Worm (Caenorhabditis elegans): ENCODE measurements around the gene T25E12.6.
A peak's percentile ranks its signal among the peaks of the same experiment; 100 is the strongest.

Gene T25E12.6

DNA sequence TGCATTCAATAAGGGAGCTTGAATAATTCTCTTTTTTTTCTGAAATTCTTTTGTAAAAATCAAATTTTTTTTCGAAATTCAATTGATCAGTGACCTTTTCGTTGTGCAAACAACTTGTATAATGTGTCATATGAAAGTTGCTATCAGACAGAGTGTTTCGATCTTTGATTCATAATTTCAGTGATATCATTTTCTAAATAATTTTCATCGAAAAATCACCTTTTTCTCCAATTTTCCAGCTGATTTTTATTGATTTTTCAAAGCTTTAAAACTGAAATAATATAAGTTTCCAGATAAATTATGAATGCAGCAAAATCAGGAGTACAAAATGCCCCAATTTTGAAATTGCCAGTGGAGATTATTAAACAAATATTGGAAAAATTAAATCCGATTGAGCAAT, 13.8 kb upstream of the T25E12.6 start, which contains the start of gene fbxa-127:
Gene fbxa-127 (plus strand): TSS at position 301 of the 400 bp plus-strand sequence.
- TF ChIP-seq rnt-1 (tag; optimal IDR thresholded peaks at IDR 0.05) (no peak), elt-2 (tag; optimal IDR thresholded peaks at IDR 0.05) (peak; percentile 1), zip-4 (GFP tag; optimal IDR thresholded peaks at IDR 0.05) (no peak)

DNA sequence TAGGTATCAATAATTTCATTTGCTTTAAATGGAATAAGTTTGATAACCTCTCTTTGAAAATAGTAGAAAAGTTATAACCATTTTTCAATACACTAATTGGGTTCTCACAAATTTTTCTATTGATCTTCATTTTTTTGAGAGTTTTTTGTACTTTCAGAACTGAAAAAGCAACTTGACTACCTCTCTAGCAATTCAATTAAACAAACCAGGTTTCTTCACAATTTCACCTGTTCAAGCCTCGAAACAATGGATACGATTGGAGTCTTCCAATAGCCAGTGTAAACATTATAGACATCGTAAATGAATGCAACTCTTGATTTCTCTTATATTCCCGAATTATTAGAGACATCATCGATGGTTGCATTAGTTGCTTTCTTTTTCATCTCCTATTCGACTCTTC, 12.3 kb upstream of the T25E12.6 start, which contains the start of gene srz-99:
Gene srz-99 (plus strand): TSS at position 301 of the 400 bp plus-strand sequence.
- TF ChIP-seq unc-30 (tag; optimal IDR thresholded peaks at IDR 0.05) (no peak), mef-2 (tag; optimal IDR thresholded peaks at IDR 0.05) (no peak), elt-3 (tag; optimal IDR thresholded peaks at IDR 0.05) (no peak), aha-1 (tag; optimal IDR thresholded peaks at IDR 0.05) (no peak)

DNA sequence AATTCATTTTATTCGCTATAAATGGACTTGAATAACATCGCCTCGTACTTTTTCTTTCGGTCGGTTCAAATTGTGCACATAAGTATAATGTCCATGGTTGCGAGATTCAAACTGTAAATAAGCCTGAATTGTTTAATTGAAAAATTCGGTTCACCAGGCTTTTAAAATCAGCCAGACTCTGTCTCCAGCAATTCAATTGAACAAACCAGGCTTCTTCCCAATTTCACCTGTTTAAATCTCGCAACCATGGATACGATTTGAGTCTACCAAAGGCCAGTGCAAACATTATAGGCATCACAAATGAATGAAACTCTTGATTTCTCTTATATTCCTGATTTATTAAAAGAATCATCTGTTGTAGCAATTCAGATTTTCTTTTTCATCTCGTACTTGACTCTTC, 10.6 kb upstream of the T25E12.6 start, which contains the start of gene srz-100:
Gene srz-100 (plus strand): TSS at position 301 of the 400 bp plus-strand sequence.
- TF ChIP-seq zag-1 (tag; optimal IDR thresholded peaks at IDR 0.05), result no peak
- TF ChIP-seq efl-1 (optimal IDR thresholded peaks at IDR 0.05), result no peak
- TF ChIP-seq efl-1 (GFP tag; optimal IDR thresholded peaks at IDR 0.05 in 1 of 2), result peak in 1 of 2 experiments; percentile 39

DNA sequence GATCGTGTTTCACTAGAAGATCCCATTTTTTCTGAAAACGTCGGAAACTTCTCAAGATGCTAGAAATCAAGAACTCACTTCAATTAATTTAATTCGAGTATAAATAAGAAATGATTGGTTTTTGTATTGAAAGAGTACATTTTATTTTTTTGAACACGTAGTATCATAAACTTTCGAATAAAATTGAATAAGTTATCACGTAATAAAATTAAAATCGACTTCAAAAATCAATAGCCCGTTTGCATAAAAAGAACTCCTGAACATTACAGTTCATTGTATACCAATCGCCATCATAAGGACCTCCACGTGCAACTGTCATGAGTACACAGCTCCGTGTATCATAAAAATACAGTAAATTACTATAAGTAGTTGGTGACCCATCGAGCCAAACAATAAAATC, 8.5 kb upstream of the T25E12.6 start, which contains the start of gene T25E12.16:
Gene T25E12.16 (minus strand): TSS at position 101 of the 400 bp plus-strand sequence.
- TF ChIP-seq lin-15B (tag; optimal IDR thresholded peaks at IDR 0.05) (no peak), sup-37 (GFP tag; optimal IDR thresholded peaks at IDR 0.05) (no peak), alr-1 (tag; optimal IDR thresholded peaks at IDR 0.05; ENCODE audit: borderline replicate concordance) (no peak), F16B12.6 (tag; optimal IDR thresholded peaks at IDR 0.05) (no peak)

DNA sequence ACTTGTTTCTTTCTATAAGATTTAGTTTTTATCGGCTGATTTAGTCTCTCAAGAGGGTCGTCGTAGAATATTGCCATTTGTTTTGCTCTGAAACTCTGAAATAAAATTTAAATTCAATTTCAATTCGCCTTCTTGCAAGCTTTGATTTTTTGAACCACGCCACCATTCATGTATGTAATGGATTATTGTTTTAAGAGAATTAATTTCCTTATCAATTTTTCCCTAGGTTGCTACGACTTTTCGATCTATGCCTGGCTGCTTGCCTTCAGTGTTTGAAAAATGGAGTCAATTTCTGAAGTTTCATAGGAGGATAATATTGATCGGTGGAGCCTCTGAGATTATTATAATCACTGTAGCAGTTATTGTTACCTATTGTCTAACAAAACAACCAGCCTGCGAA, 6.7 kb upstream of the T25E12.6 start, which contains the start of the genes clec-38 and clec-34:
Gene clec-38 (minus strand): TSS at position 101 of the 400 bp plus-strand sequence.
Gene clec-34 (plus strand): TSS at position 248 of the 400 bp plus-strand sequence.
- TF ChIP-seq hlh-17 (GFP tag; optimal IDR thresholded peaks at IDR 0.05; ENCODE audit: borderline replicate concordance), result no peak

DNA sequence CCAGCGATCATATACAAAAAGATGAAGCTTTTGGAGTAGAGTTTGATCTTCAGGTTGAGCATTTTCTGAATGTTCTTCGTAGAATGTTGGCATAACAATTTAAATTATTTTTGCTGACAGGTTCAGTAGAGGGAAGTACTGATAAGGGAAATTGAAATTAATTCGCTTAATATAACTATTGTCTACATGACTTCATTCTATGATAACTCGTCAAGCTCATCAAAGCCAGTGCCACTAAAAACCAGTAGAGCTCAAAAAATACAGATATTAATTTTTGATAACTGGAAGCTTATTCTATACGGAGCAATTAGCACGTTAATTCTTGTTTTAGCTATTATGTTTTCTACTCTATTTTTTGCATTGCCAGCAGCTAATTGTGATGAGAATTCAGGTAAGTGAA, 3.1 kb upstream of the T25E12.6 start, which contains the start of the genes clec-29 and clec-39:
Gene clec-29 (minus strand): TSS at position 101 of the 400 bp plus-strand sequence.
Gene clec-39 (plus strand): TSS at position 169 of the 400 bp plus-strand sequence.
- TF ChIP-seq unc-130 (tag; optimal IDR thresholded peaks at IDR 0.05) (no peak), ceh-88 (GFP tag; IDR thresholded peaks at IDR 0.05) (no peak), lin-39 (tag; optimal IDR thresholded peaks at IDR 0.05) (no peak), unc-30 (tag; optimal IDR thresholded peaks at IDR 0.05) (no peak), nhr-77 (tag; optimal IDR thresholded peaks at IDR 0.05) (no peak), egl-27 (tag; optimal IDR thresholded peaks at IDR 0.05) (no peak), irx-1 (tag; optimal IDR thresholded peaks at IDR 0.05) (no peak), lin-35 (GFP tag; optimal IDR thresholded peaks at IDR 0.05) (no peak), nhr-237 (tag; optimal IDR thresholded peaks at IDR 0.05) (no peak), fkh-10 (GFP tag; optimal IDR thresholded peaks at IDR 0.05) (no peak), ceh-8 (GFP tag; optimal IDR thresholded peaks at IDR 0.05) (no peak), nhr-19 (GFP tag; conservative IDR thresholded peaks at IDR 0.05) (no peak), fkh-8 (tag; optimal IDR thresholded peaks at IDR 0.05) (no peak)

DNA sequence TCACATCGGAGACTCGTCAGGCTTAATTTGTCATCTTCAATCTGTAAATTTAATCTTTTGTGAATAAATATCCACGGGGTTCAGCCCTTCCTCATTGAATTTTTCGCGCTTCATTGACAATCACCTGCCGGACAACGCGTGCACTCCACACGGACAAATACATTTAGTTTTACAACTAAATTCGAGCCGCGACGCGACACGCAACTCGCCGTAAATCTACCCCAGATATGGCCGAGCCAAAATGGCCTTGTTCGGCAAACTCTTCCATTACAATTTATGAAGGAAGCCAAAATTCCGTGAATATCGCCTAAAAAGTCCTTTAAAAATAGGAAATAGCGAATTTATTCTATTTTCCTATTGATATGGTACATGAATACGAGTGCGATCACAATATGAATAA, 2.6 kb downstream of the T25E12.6 start:
- TF ChIP-seq lin-39 (tag; optimal IDR thresholded peaks at IDR 0.05) (no peak), dsc-1 (tag; optimal IDR thresholded peaks at IDR 0.05) (no peak), C04F5.9 (tag; optimal IDR thresholded peaks at IDR 0.05) (no peak), C34B4.2 (tag; optimal IDR thresholded peaks at IDR 0.05) (no peak), ama-1 (optimal IDR thresholded peaks at IDR 0.05) (no peak), nhr-84 (tag; optimal IDR thresholded peaks at IDR 0.05) (no peak), vab-15 (tag; optimal IDR thresholded peaks at IDR 0.05) (no peak), fkh-8 (tag; optimal IDR thresholded peaks at IDR 0.05) (no peak), tbx-2 (tag; optimal IDR thresholded peaks at IDR 0.05) (no peak), snpc-4 (tag; optimal IDR thresholded peaks at IDR 0.05) (no peak), jun-1 (tag; optimal IDR thresholded peaks at IDR 0.05) (no peak), C16A3.4 (tag; optimal IDR thresholded peaks at IDR 0.05) (no peak), pqm-1 (tag; optimal IDR thresholded peaks at IDR 0.05) (no peak), ceh-90 (tag; optimal IDR thresholded peaks at IDR 0.05) (no peak), dpl-1 (GFP tag; optimal IDR thresholded peaks at IDR 0.05) (no peak), elt-2 (tag; optimal IDR thresholded peaks at IDR 0.05) (no peak), mdl-1 (tag; optimal IDR thresholded peaks at IDR 0.05) (no peak), skn-1 (tag; optimal IDR thresholded peaks at IDR 0.05) (no peak)

Measured in whole organism, L1 larva.